Fruit fly (Drosophila melanogaster): ENCODE measurements around the gene RtcB.

DNA sequence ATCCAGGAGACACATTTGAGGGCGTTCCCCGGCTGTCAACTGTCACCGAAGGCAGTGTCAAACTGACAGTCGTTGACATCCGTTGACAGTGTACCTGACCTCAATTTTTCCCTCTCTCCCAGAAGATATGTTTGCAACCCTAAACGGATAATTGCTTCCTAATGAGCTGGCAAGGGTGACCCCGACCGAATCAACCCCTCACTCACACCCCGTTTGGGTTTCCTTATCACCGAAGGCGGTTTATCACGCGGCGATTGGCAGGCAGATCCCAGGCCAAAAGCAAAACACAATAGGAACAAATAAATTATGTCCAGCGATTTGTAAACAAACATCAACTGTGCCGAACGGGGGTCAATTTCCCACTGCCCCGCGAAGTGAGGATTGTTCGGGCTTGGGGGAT, 29.0 kb downstream of the RtcB start:
- TF ChIP-seq CG3032 (tag; optimal IDR thresholded peaks at IDR 0.05) (no peak), CG34406 (GFP tag; optimal IDR thresholded peaks at IDR 0.05) (no peak), esn (GFP tag; optimal IDR thresholded peaks at IDR 0.05) (no peak), Hr4 (GFP tag; optimal IDR thresholded peaks at IDR 0.05) (no peak), vri (GFP tag; optimal IDR thresholded peaks at IDR 0.05) (no peak), CG11762 (GFP tag; optimal IDR thresholded peaks at IDR 0.05; ENCODE audit: insufficient read depth) (no peak), CG6792 (GFP tag; optimal IDR thresholded peaks at IDR 0.05) (no peak), lz (GFP tag; optimal IDR thresholded peaks at IDR 0.05) (no peak), CG1621 (tag; optimal IDR thresholded peaks at IDR 0.05) (no peak), fd59A (GFP tag; optimal IDR thresholded peaks at IDR 0.05) (no peak), CG10669 (GFP tag; optimal IDR thresholded peaks at IDR 0.05) (no peak)

Measured in whole organism, prepupa.